Fruit fly (Drosophila melanogaster): ENCODE results near the gene rux.

dm6 chrX:6021414-6021813, 16.2 kb downstream of the rux start:
- TF ChIP-seq pan (optimal IDR thresholded peaks at IDR 0.05) (no peak), psq (optimal IDR thresholded peaks at IDR 0.05) (no peak), CG8478 (optimal IDR thresholded peaks at IDR 0.05) (no peak)

All from whole organism.